Fruit fly (Drosophila melanogaster) Kc167 (cell line): ENCODE measurements around the gene CG5928.

Experiments
- Myc ChIP-seq: fragments of >200 bp; optimal IDR thresholded peaks from 2 replicates; lab custom pipeline; 2017; ENCODE audit warnings: missing external identifiers
- Sin3A ChIP-seq: fragments of >200 bp; optimal IDR thresholded peaks from 2 replicates; lab custom pipeline; 2018; ENCODE audit warnings: missing external identifiers
- h ChIP-seq: fragments of >200 bp; optimal IDR thresholded peaks from 3 replicates; lab custom pipeline; 2018; ENCODE audit warnings: missing external identifiers
- insv ChIP-seq: fragments of >200 bp; optimal IDR thresholded peaks from 3 replicates; lab custom pipeline; 2018; ENCODE audit warnings: missing external identifiers
- psq ChIP-seq: fragments of >200 bp; optimal IDR thresholded peaks from 2 replicates; lab custom pipeline; 2017; ENCODE audit warnings: missing external identifiers
- ttk ChIP-seq: sonication (Bioruptor generic); optimal IDR thresholded peaks from 2 replicates; lab custom pipeline; 2017; ENCODE audit warnings: missing external identifiers

- no peak for TF ChIP-seq psq (lab: Kevin White, UChicago)
- TF ChIP-seq insv (lab: Kevin White, UChicago), result no peak
- TF ChIP-seq Myc (lab: Kevin White, UChicago), result no peak
- no peak for TF ChIP-seq Sin3A (lab: Kevin White, UChicago)
- TF ChIP-seq ttk, result no peak
- TF ChIP-seq h, result no peak
Measured at dm6 chrX:6062160-6062559, 5.6 kb upstream of the CG5928 start.
